Worm (Caenorhabditis elegans) whole organism, early embryonic: ENCODE data around the gene R04B5.6.

ENCODE experiments used
- B0310.2 ChIP-seq: sonication (generic microtip); optimal IDR thresholded peaks from 2 replicates; lab custom pipeline; 2016; ENCODE audit warnings: mild to moderate bottlenecking, missing genetic modification characterization, missing compliant biosample characterization
- aly-1 ChIP-seq: sonication (generic microtip); optimal IDR thresholded peaks from 2 replicates; lab custom pipeline; 2016; ENCODE audit warnings: missing genetic modification characterization, missing compliant biosample characterization
- ama-1 ChIP-seq: fragments of 150-350 bp; optimal IDR thresholded peaks from 2 replicates; lab custom pipeline; 2014
- ceh-36 ChIP-seq: sonication (generic microtip); optimal IDR thresholded peaks from 2 replicates; lab custom pipeline; 2016; ENCODE audit warnings: missing genetic modification characterization, inconsistent platforms, missing compliant biosample characterization
- ets-7 ChIP-seq: sonication (generic microtip); optimal IDR thresholded peaks from 2 replicates; lab custom pipeline; 2016; ENCODE audit warnings: missing genotype, missing genetic modification characterization, missing compliant biosample characterization
- hmg-4 ChIP-seq: fragments of 200-800 bp; sonication (Bioruptor generic); optimal IDR thresholded peaks from 2 replicates; lab custom pipeline; 2018; ENCODE audit warnings: mild to moderate bottlenecking, missing genetic modification characterization, missing compliant biosample characterization
- hnd-1 ChIP-seq: sonication (generic microtip); optimal IDR thresholded peaks from 2 replicates; lab custom pipeline; 2016; ENCODE audit warnings: missing genetic modification characterization, missing compliant biosample characterization

ce11 chrV:10120898-10121297, 35.9 kb downstream of the R04B5.6 start, which contains the start of gene srxa-18:
- TF ChIP-seq ama-1 (lab: Kevin White, UChicago) (no peak), aly-1 (no peak), hnd-1 (no peak), hmg-4 (GFP tag; lab: Kevin White, UChicago) (no peak), ceh-36 (tag; lab: Kevin White, UChicago) (no peak), ets-7 (no peak), B0310.2 (tag; lab: Kevin White, UChicago) (no peak)
